Worm (Caenorhabditis elegans): ENCODE results near the gene skr-15.

DNA sequence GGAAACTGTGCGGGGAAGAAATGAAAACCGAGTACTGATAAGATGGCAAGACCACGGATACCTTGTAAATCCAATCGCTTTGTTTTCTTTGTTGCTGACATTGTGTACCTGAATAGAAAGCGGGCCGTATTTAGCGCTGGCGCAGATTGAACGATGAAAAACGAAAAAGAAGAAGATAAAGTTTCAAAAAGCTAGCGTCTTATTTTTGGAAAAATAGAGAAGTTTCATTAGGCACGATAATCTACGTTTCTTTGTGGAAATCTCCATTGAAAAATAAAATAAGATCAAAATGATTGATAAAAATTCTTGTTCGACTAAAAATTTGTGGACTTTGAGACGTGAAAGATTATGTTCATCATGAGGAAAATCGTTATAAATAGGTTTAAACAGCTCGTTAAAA is 12.0 kb downstream of the skr-15 start, which contains the start of gene oac-4:
- TF ChIP-seq rbr-2 (tag; optimal IDR thresholded peaks at IDR 0.05), result no peak
- no peak for TF ChIP-seq ama-1 (optimal IDR thresholded peaks at IDR 0.05)
- no peak for TF ChIP-seq lin-13 (GFP tag; optimal IDR thresholded peaks at IDR 0.05)
- TF ChIP-seq nhr-237 (tag; optimal IDR thresholded peaks at IDR 0.05), result no peak
- no peak for TF ChIP-seq ceh-62 (tag; optimal IDR thresholded peaks at IDR 0.05)
